Worm (Caenorhabditis elegans): ENCODE data around the gene Y116A8C.24.

DNA sequence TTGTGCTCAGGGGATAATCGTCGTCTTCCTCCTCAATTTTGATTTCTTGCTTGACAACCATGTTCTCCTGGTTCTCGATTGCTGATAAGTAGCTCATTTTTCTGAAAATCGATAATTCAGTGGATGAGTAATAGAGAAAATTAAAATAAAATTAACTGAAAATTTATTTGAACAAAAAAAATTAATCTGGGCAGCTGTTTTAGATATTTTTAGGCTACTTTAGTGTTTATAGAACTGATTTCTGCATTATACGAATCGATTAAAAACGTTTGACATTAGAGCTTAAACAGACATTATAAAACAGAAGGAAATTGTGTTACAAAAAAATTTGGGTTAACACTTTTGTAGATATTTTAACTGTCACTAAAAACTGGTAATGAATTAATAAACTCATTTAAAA, 22.4 kb downstream of the Y116A8C.24 start, which contains the start of gene athp-3:
- no peak for TF ChIP-seq rcor-1 (GFP tag; IDR thresholded peaks at IDR 0.05)
- no peak for TF ChIP-seq rec-8 (tag; optimal IDR thresholded peaks at IDR 0.05)
- TF ChIP-seq madf-8 (GFP tag; conservative IDR thresholded peaks at IDR 0.05) = no peak
- TF ChIP-seq unc-62 (GFP tag; optimal IDR thresholded peaks at IDR 0.05) = no peak
- TF ChIP-seq snpc-4 (GFP tag; optimal IDR thresholded peaks at IDR 0.05) = no peak
- no peak for TF ChIP-seq snpc-4 (tag; optimal IDR thresholded peaks at IDR 0.05)
- no peak for TF ChIP-seq ceh-40 (GFP tag; IDR thresholded peaks at IDR 0.05)
- no peak for TF ChIP-seq nfya-1 (tag; optimal IDR thresholded peaks at IDR 0.05; ENCODE audit: borderline replicate concordance, insufficient read depth)
- no peak for TF ChIP-seq F37B4.10 (GFP tag; IDR thresholded peaks at IDR 0.05)
- TF ChIP-seq die-1 (tag; optimal IDR thresholded peaks at IDR 0.05) = no peak
- no peak for TF ChIP-seq sea-2 (GFP tag; IDR thresholded peaks at IDR 0.05)
- no peak for TF ChIP-seq him-1 (tag; optimal IDR thresholded peaks at IDR 0.05)
- TF ChIP-seq ama-1 (optimal IDR thresholded peaks at IDR 0.05) = no peak
- no peak for TF ChIP-seq ama-1 (GFP tag; optimal IDR thresholded peaks at IDR 0.05)
- no peak for TF ChIP-seq ztf-22 (GFP tag; optimal IDR thresholded peaks at IDR 0.05)
- TF ChIP-seq xnd-1 (tag; optimal IDR thresholded peaks at IDR 0.05) = no peak
